Fruit fly (Drosophila melanogaster): Measurements from ENCODE around the gene CG34454.

The CG34454 gene

dm6 chr3L:264378-265151, 32.4 kb upstream of the CG34454 start, which contains the start of the genes Tudor-SN and mRpL17 (continued):
- TF ChIP-seq Lpt (GFP tag; optimal IDR thresholded peaks at IDR 0.05) (peak; percentile 12), lz (GFP tag; optimal IDR thresholded peaks at IDR 0.05) (peak; percentile 50), CG6808 (GFP tag; optimal IDR thresholded peaks at IDR 0.05) (peak; percentile 9), CG32006 (GFP tag; optimal IDR thresholded peaks at IDR 0.05) (no peak), topi (GFP tag; optimal IDR thresholded peaks at IDR 0.05) (peak; percentile 24), Met (GFP tag; optimal IDR thresholded peaks at IDR 0.05) (no peak), CG10669 (GFP tag; optimal IDR thresholded peaks at IDR 0.05) (no peak), CG11902 (GFP tag; optimal IDR thresholded peaks at IDR 0.05) (peak; percentile 8), CG15336 (GFP tag; IDR thresholded peaks at IDR 0.05) (no peak), achi (GFP tag; optimal IDR thresholded peaks at IDR 0.05) (peak; percentile 69), Sox14 (GFP tag; optimal IDR thresholded peaks at IDR 0.05) (peak; percentile 16), CG16779 (tag; optimal IDR thresholded peaks at IDR 0.05) (no peak), OdsH (GFP tag; optimal IDR thresholded peaks at IDR 0.05) (peak; percentile 55), eg (GFP tag; IDR thresholded peaks at IDR 0.05) (no peak), Hr39 (GFP tag; optimal IDR thresholded peaks at IDR 0.05) (peak; percentile 43), fd85E (GFP tag; optimal IDR thresholded peaks at IDR 0.05) (no peak), pdm3 (GFP tag; optimal IDR thresholded peaks at IDR 0.05) (no peak), CG9139 (GFP tag; optimal IDR thresholded peaks at IDR 0.05) (no peak), CG3032 (tag; optimal IDR thresholded peaks at IDR 0.05) (peak; percentile 26), vri (GFP tag; optimal IDR thresholded peaks at IDR 0.05) (peak; percentile 61), Eip75B (GFP tag; optimal IDR thresholded peaks at IDR 0.05) (peak; percentile 27), CG6792 (GFP tag; optimal IDR thresholded peaks at IDR 0.05) (no peak), Eip93F (GFP tag; optimal IDR thresholded peaks at IDR 0.05) (no peak), Sox102F (GFP tag; optimal IDR thresholded peaks at IDR 0.05) (peak; percentile 19), Blimp-1 (GFP tag; optimal IDR thresholded peaks at IDR 0.05) (no peak), CG1621 (tag; optimal IDR thresholded peaks at IDR 0.05) (no peak), CG11762 (GFP tag; optimal IDR thresholded peaks at IDR 0.05; ENCODE audit: insufficient read depth) (peak; percentile 2), fkh (GFP tag; optimal IDR thresholded peaks at IDR 0.05) (peak; percentile 71), fd59A (GFP tag; optimal IDR thresholded peaks at IDR 0.05) (no peak), CG6276 (GFP tag; optimal IDR thresholded peaks at IDR 0.05) (no peak), salr (GFP tag; optimal IDR thresholded peaks at IDR 0.05) (peak in 1 of 2 experiments; percentile 42), CG7368 (GFP tag; optimal IDR thresholded peaks at IDR 0.05) (no peak), dac (GFP tag; optimal IDR thresholded peaks at IDR 0.05) (no peak), CG6854 (GFP tag; optimal IDR thresholded peaks at IDR 0.05) (no peak), Eip78C (GFP tag) (peak; percentile 64)

dm6 chr3L:263500-264377, 31.6 kb upstream of the CG34454 start:
- TF ChIP-seq Blimp-1 (GFP tag; optimal IDR thresholded peaks at IDR 0.05) (peak; percentile 35), Ets96B (tag; optimal IDR thresholded peaks at IDR 0.05) (no peak), acj6 (GFP tag; optimal IDR thresholded peaks at IDR 0.05) (no peak), CG10631 (GFP tag; optimal IDR thresholded peaks at IDR 0.05) (no peak), CG8119 (GFP tag; IDR thresholded peaks at IDR 0.05) (no peak), Met (GFP tag; optimal IDR thresholded peaks at IDR 0.05) (no peak)

Data from whole organism, prepupa.